Worm (Caenorhabditis elegans): ENCODE data around the gene ttr-16.

The ttr-16 gene

DNA sequence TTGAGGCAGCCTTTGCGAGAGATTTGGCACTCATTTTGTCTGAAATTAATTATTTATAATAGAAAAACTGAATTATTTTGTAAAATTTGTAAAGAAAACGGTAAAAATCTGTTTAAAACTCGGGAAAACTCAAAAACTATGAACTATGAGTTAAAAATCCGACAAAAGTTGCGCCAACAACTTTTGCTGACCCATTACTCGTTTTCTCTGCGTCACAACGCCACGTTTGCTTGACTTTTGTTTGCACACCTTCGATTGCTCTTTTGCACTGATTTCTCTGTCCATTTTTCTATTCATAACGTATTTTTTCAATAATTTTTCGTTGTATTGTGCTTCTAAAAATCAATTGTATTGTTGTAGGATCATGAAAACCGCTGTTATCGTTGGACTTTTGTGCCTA lies 27.7 kb downstream of the ttr-16 start, which contains the start of gene fkb-1:
Gene fkb-1 (plus strand): TSS at position 361 of the 400 bp plus-strand sequence.
- no peak for TF ChIP-seq ceh-13 (GFP tag; optimal IDR thresholded peaks at IDR 0.05)
- TF ChIP-seq F13C5.2 (tag; optimal IDR thresholded peaks at IDR 0.05) = peak; percentile 8
- no peak for TF ChIP-seq pes-1 (GFP tag; IDR thresholded peaks at IDR 0.05)
- no peak for TF ChIP-seq tra-4 (tag; optimal IDR thresholded peaks at IDR 0.05)
- no peak for TF ChIP-seq ets-7 (tag; optimal IDR thresholded peaks at IDR 0.05)
- TF ChIP-seq hmg-4 (GFP tag; optimal IDR thresholded peaks at IDR 0.05) = no peak
- TF ChIP-seq sea-1 (GFP tag; conservative IDR thresholded peaks at IDR 0.05) = no peak
- TF ChIP-seq ceh-36 (tag; optimal IDR thresholded peaks at IDR 0.05) = no peak

DNA sequence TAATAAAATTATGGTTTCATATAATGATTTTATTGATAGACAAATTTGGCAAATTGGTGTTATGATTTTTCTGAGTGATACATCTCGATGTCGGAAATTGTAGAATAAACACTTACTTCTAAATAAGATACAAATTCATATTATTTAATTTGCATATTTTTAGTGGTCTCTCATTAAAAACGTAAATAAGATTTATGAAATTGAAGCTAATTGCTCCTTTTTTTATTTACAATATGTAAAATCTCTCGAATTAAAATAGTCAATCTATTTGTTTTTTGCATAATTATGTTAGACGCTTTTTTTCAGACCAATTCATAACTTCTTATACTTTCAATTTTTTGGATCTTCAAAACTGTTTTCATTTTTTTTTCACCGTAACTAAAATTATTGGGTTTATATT lies 31.6 kb downstream of the ttr-16 start, which contains the start of gene hrg-6:
Gene hrg-6 (plus strand): TSS at position 301 of the 400 bp plus-strand sequence.
- TF ChIP-seq hnd-1 (tag; optimal IDR thresholded peaks at IDR 0.05) (no peak), tbx-11 (GFP tag; IDR thresholded peaks at IDR 0.05) (no peak), B0310.2 (tag; optimal IDR thresholded peaks at IDR 0.05) (no peak), tra-4 (tag; optimal IDR thresholded peaks at IDR 0.05) (no peak), flt-1 (GFP tag; IDR thresholded peaks at IDR 0.05) (no peak), scrt-1 (GFP tag; IDR thresholded peaks at IDR 0.05) (no peak)

DNA sequence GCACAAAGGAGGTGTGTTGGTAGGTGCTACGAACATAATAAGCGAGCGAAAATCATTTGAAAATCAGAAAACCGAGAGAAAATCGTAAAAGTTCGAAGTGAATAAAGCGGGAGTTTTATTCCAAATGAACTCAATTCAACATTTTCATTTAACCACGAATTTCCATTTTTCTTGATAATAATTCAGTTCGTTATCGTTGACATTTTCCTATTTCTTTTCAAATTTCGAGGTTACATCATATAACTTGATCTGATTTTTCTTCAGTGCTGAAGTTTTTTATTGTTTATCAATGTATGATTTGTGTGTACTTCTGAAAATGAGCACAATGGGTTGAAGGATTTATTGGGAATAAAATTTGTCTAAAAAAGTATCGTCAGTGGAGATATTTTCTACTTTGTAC lies 32.3 kb downstream of the ttr-16 start:
- TF ChIP-seq hnd-1 (tag; optimal IDR thresholded peaks at IDR 0.05) = no peak
- TF ChIP-seq ets-7 (tag; optimal IDR thresholded peaks at IDR 0.05) = no peak
- no peak for TF ChIP-seq tbx-37 (GFP tag; conservative IDR thresholded peaks at IDR 0.05)
- TF ChIP-seq tbx-11 (GFP tag; IDR thresholded peaks at IDR 0.05) = no peak
- TF ChIP-seq hmbx-1 (tag; optimal IDR thresholded peaks at IDR 0.05) = no peak
- TF ChIP-seq aly-1 (tag; optimal IDR thresholded peaks at IDR 0.05) = no peak
- TF ChIP-seq F13C5.2 (tag; optimal IDR thresholded peaks at IDR 0.05) = no peak
- TF ChIP-seq tra-4 (tag; optimal IDR thresholded peaks at IDR 0.05) = no peak
- no peak for TF ChIP-seq flt-1 (GFP tag; IDR thresholded peaks at IDR 0.05)
- TF ChIP-seq ama-1 (optimal IDR thresholded peaks at IDR 0.05) = no peak
- no peak for TF ChIP-seq scrt-1 (GFP tag; IDR thresholded peaks at IDR 0.05)
- TF ChIP-seq pes-1 (GFP tag; IDR thresholded peaks at IDR 0.05) = no peak
- TF ChIP-seq B0310.2 (tag; optimal IDR thresholded peaks at IDR 0.05) = no peak
- no peak for TF ChIP-seq ceh-36 (tag; optimal IDR thresholded peaks at IDR 0.05)
- no peak for TF ChIP-seq sea-1 (GFP tag; conservative IDR thresholded peaks at IDR 0.05)
- no peak for TF ChIP-seq ceh-13 (GFP tag; optimal IDR thresholded peaks at IDR 0.05)
- TF ChIP-seq hmg-4 (GFP tag; optimal IDR thresholded peaks at IDR 0.05) = no peak

DNA sequence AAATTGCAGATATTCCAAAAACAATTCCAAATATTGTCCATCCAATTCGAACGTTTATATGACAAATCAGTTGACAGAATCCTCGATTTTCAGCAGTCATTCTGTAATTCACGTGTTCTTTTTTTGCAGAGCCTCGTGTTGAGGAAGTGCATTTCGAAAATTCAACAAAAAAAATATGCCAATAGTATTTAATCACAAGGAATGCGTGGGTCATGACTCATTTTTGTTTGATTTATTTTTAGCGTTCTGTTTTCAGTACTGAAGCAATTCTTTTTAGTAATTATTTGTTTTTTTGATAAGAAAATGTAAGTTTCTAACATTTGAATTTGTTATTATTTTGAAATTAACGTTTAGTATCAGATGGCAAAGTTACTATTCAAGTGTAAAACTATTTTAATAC lies 33.0 kb downstream of the ttr-16 start, which contains the start of gene hrg-4:
Gene hrg-4 (minus strand): TSS at position 101 of the 400 bp plus-strand sequence.
- TF ChIP-seq hmg-4 (GFP tag; optimal IDR thresholded peaks at IDR 0.05) (no peak), flt-1 (GFP tag; IDR thresholded peaks at IDR 0.05) (no peak), pes-1 (GFP tag; IDR thresholded peaks at IDR 0.05) (no peak), tra-4 (tag; optimal IDR thresholded peaks at IDR 0.05) (no peak), hmbx-1 (tag; optimal IDR thresholded peaks at IDR 0.05) (no peak)

DNA sequence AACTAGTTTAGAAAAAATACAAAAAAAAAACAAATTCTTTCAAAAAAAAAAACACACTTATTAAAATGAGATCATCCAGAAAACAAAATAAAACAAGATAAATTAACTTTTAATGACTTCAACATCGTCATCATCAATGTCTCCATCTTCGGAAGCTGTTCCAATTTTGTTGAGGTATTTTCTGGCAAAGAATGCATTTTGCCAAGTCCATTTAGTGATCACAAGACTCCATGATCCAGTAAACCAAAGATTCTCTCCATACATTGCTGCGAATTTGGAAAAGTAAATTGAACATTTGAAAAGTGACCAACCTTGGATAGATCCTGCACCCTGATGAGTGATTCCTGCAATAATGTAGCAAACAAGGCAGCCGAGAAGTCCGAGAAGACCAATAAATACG lies 33.8 kb downstream of the ttr-16 start:
- TF ChIP-seq scrt-1 (GFP tag; IDR thresholded peaks at IDR 0.05) = no peak
- TF ChIP-seq hmg-4 (GFP tag; optimal IDR thresholded peaks at IDR 0.05) = no peak
- TF ChIP-seq B0310.2 (tag; optimal IDR thresholded peaks at IDR 0.05) = no peak
- TF ChIP-seq ets-7 (tag; optimal IDR thresholded peaks at IDR 0.05) = no peak
- no peak for TF ChIP-seq tbx-11 (GFP tag; IDR thresholded peaks at IDR 0.05)
- TF ChIP-seq tra-4 (tag; optimal IDR thresholded peaks at IDR 0.05) = no peak
- no peak for TF ChIP-seq sea-1 (GFP tag; conservative IDR thresholded peaks at IDR 0.05)
- TF ChIP-seq ceh-36 (tag; optimal IDR thresholded peaks at IDR 0.05) = no peak
- no peak for TF ChIP-seq tbx-37 (GFP tag; conservative IDR thresholded peaks at IDR 0.05)
- TF ChIP-seq aly-1 (tag; optimal IDR thresholded peaks at IDR 0.05) = no peak
- no peak for TF ChIP-seq hnd-1 (tag; optimal IDR thresholded peaks at IDR 0.05)
- no peak for TF ChIP-seq pes-1 (GFP tag; IDR thresholded peaks at IDR 0.05)
- no peak for TF ChIP-seq hmbx-1 (tag; optimal IDR thresholded peaks at IDR 0.05)

DNA sequence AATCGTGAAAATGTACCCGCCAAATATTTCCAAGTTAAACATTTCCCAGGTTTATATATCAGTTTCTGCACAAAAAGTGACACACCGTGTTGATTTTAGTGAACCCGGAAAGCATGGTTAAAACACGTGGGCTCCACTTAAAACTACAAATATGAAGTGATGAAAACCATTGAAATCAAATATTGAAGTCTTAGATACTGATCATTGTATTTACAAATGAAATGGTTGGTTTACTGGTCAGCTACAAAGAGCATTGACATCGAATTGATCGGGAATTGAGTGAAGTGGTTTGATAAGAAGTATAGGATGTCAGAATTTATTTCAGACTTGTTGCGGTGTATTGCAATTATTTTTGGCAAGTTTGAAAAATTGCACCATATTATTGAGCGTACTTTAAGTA lies 34.5 kb downstream of the ttr-16 start, which contains the start of gene hrg-5:
Gene hrg-5 (minus strand): TSS at position 17 of the 400 bp plus-strand sequence.
- TF ChIP-seq sea-1 (GFP tag; conservative IDR thresholded peaks at IDR 0.05) (no peak), ceh-13 (GFP tag; optimal IDR thresholded peaks at IDR 0.05) (no peak), pes-1 (GFP tag; IDR thresholded peaks at IDR 0.05) (no peak), aly-1 (tag; optimal IDR thresholded peaks at IDR 0.05) (no peak), hmg-4 (GFP tag; optimal IDR thresholded peaks at IDR 0.05) (no peak), hmbx-1 (tag; optimal IDR thresholded peaks at IDR 0.05) (no peak), ama-1 (optimal IDR thresholded peaks at IDR 0.05) (no peak)

DNA sequence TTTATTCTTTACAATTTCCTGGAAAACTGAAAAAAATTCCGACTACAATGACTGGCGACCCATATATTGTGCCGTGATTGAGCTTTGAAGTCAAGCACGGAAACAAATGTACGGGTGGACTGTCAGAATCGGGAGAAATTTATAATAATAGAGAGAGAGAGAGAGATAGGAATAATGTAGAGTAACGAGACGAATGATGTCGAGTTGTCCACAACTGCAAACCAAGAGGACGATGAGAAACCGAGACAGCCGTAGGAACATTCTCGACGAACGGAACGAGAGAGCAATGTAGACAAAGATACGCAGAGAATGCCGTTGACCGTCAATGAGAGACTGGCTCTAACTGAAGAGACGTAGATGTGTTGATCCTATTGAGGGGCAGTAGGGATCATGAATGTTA lies 36.4 kb downstream of the ttr-16 start:
- TF ChIP-seq hmbx-1 (tag; optimal IDR thresholded peaks at IDR 0.05) (no peak), ets-7 (tag; optimal IDR thresholded peaks at IDR 0.05) (peak; percentile 13), tra-4 (tag; optimal IDR thresholded peaks at IDR 0.05) (peak; percentile 7), pes-1 (GFP tag; IDR thresholded peaks at IDR 0.05) (0 out of 2 replicates have a peak, but pooled peaks have one; percentile 42), hmg-4 (GFP tag; optimal IDR thresholded peaks at IDR 0.05) (peak; percentile 48), ama-1 (optimal IDR thresholded peaks at IDR 0.05) (peak; percentile 88), ceh-36 (tag; optimal IDR thresholded peaks at IDR 0.05) (peak; percentile 25), aly-1 (tag; optimal IDR thresholded peaks at IDR 0.05) (no peak), flt-1 (GFP tag; IDR thresholded peaks at IDR 0.05) (peak; percentile 20; the same call in 1 of the 2 replicates)

DNA sequence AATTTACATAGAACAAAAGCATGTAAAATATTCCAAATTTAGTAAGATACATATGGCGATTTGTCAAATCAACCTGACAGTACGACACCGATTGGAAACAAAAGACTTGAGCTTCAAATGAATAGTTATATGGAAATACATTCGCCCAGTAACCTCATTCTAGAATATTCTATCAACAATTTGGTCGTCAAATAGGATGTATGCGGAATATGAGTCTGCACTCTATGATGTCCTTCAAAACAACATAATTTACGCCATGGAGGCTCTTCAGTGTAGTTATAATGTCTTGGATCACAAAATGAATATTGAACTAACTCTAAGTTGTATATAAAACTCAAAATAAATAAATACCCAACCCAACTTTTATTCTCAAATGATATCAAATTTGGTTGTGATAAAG lies 37.3 kb downstream of the ttr-16 start:
- 0 out of 2 replicates have a peak, but pooled peaks have one; percentile 10 for TF ChIP-seq tbx-37 (GFP tag; conservative IDR thresholded peaks at IDR 0.05)
- no peak for TF ChIP-seq hmbx-1 (tag; optimal IDR thresholded peaks at IDR 0.05)
